Worm (Caenorhabditis elegans) whole organism, L1 larva: Measurements from ENCODE around the gene C10C6.3.

Experiments
- C04F5.9 ChIP-seq: sonication (generic microtip); optimal IDR thresholded peaks from 2 replicates; lab custom pipeline; 2016; ENCODE audit warnings: missing genetic modification characterization, missing compliant biosample characterization
- C16A3.4 ChIP-seq: fragments of 150-350 bp; optimal IDR thresholded peaks from 2 replicates; lab custom pipeline; 2014; ENCODE audit warnings: missing biosample characterization, missing genetic modification characterization
- F16B12.6 ChIP-seq: fragments of 150-350 bp; optimal IDR thresholded peaks from 2 replicates; lab custom pipeline; 2014; ENCODE audit warnings: missing biosample characterization, missing genetic modification characterization
- Y116A8C.19 ChIP-seq: sonication (generic microtip); optimal IDR thresholded peaks from 2 replicates; lab custom pipeline; 2016; ENCODE audit warnings: missing compliant biosample characterization, missing genetic modification characterization, borderline replicate concordance
- aly-2 ChIP-seq: fragments of 150-350 bp; optimal IDR thresholded peaks from 2 replicates; lab custom pipeline; 2014; ENCODE audit warnings: missing biosample characterization, missing genetic modification characterization
- ama-1 ChIP-seq: fragments of 150-350 bp; optimal IDR thresholded peaks from 2 replicates; lab custom pipeline; 2014
- blmp-1 ChIP-seq: fragments of 150-350 bp; optimal IDR thresholded peaks from 2 replicates; lab custom pipeline; 2014; ENCODE audit warnings: missing biosample characterization, missing genetic modification characterization
- ceh-8 ChIP-seq: fragments of 200-800 bp; sonication (Bioruptor generic); optimal IDR thresholded peaks from 2 replicates; lab custom pipeline; 2018; ENCODE audit warnings: mild to moderate bottlenecking, missing genetic modification characterization, moderate library complexity, missing compliant biosample characterization
- ceh-82 ChIP-seq, 3 experiments: fragments of 150-350 bp in 1 of 3; sonication (generic microtip) in 2 of 3; optimal IDR thresholded peaks; 2 replicates each; lab custom pipeline; 2014 to 2017; ENCODE audit warnings: missing biosample characterization in 3 of 3, missing genetic modification characterization in 3 of 3
- egl-13 ChIP-seq: sonication (generic microtip); optimal IDR thresholded peaks from 2 replicates; lab custom pipeline; 2016; ENCODE audit warnings: missing genotype, missing genetic modification reagents, missing genetic modification characterization, missing compliant biosample characterization
- egl-27 ChIP-seq, 2 experiments: fragments of 150-350 bp in 1 of 2; sonication (generic microtip); optimal IDR thresholded peaks; 3 replicates each; lab custom pipeline; 2017 to 2018; ENCODE audit warnings: missing biosample characterization in 2 of 2, missing genetic modification characterization in 2 of 2, missing genetic modification reagents in 2 of 2
- elt-3 ChIP-seq, 6 experiments: fragments of 150-350 bp in 1 of 6; sonication (generic microtip); optimal IDR thresholded peaks; 2 replicates each; lab custom pipeline; 2017 to 2018; ENCODE audit warnings: missing biosample characterization in 6 of 6, missing genetic modification characterization in 6 of 6, inconsistent platforms in 1 of 6
- fkh-10 ChIP-seq: sonication (generic microtip); optimal IDR thresholded peaks from 2 replicates; lab custom pipeline; 2017; ENCODE audit warnings: missing biosample characterization, missing genetic modification reagents, missing genetic modification characterization
- fkh-4 ChIP-seq: sonication (generic microtip); optimal IDR thresholded peaks from 2 replicates; lab custom pipeline; 2016; ENCODE audit warnings: missing compliant biosample characterization, missing genetic modification characterization, borderline replicate concordance
- fos-1 ChIP-seq: fragments of 150-350 bp; optimal IDR thresholded peaks from 2 replicates; lab custom pipeline; 2014; ENCODE audit warnings: missing biosample characterization, missing genetic modification characterization
- grh-1 ChIP-seq: fragments of 200-800 bp; sonication (Bioruptor generic); IDR thresholded peaks from 2 replicates; pipeline ENCODE4 v1.3.6; 2022; ENCODE audit warnings: missing genetic modification reagents, missing genetic modification characterization, missing compliant biosample characterization
- hlh-17 ChIP-seq: fragments of 200-800 bp; sonication (Bioruptor generic); optimal IDR thresholded peaks from 2 replicates; lab custom pipeline; 2018; ENCODE audit warnings: missing genetic modification characterization, mild to moderate bottlenecking, missing compliant biosample characterization, moderate library complexity, borderline replicate concordance
- hlh-4 ChIP-seq: sonication (generic microtip); optimal IDR thresholded peaks from 2 replicates; lab custom pipeline; 2016; ENCODE audit warnings: mild to moderate bottlenecking, missing genetic modification characterization, missing compliant biosample characterization
- jun-1 ChIP-seq: fragments of 150-350 bp; optimal IDR thresholded peaks from 2 replicates; lab custom pipeline; 2014; ENCODE audit warnings: missing biosample characterization, missing genetic modification reagents, missing genetic modification characterization
- lin-13 ChIP-seq: fragments of 150-350 bp; optimal IDR thresholded peaks from 2 replicates; lab custom pipeline; 2014; ENCODE audit warnings: missing biosample characterization, missing genetic modification reagents, missing genetic modification characterization
- lin-15B ChIP-seq: fragments of 150-350 bp; sonication (generic microtip); optimal IDR thresholded peaks from 3 replicates; lab custom pipeline; 2014; ENCODE audit warnings: missing biosample characterization, missing genetic modification characterization
- lin-39 ChIP-seq: fragments of 150-350 bp; optimal IDR thresholded peaks from 2 replicates; lab custom pipeline; 2014; ENCODE audit warnings: missing biosample characterization, missing genetic modification reagents, missing genetic modification characterization
- lir-3 ChIP-seq: sonication (generic microtip); optimal IDR thresholded peaks from 2 replicates; lab custom pipeline; 2016; ENCODE audit warnings: mild to moderate bottlenecking, missing genetic modification characterization, moderate library complexity, missing compliant biosample characterization; ENCODE audit not compliant: poor library complexity
- mab-9 ChIP-seq: fragments of 200-800 bp; sonication (Bioruptor generic); IDR thresholded peaks from 2 replicates; pipeline ENCODE4 v1.3.6; 2022; ENCODE audit warnings: missing genetic modification reagents, missing genetic modification characterization, missing compliant biosample characterization
- mdl-1 ChIP-seq, 2 experiments: fragments of 150-350 bp; optimal IDR thresholded peaks; 2 replicates each; lab custom pipeline; 2014 to 2017; ENCODE audit warnings: missing biosample characterization in 2 of 2, missing genetic modification characterization in 2 of 2, inconsistent platforms in 1 of 2
- mef-2 ChIP-seq: fragments of 150-350 bp; optimal IDR thresholded peaks from 2 replicates; lab custom pipeline; 2014; ENCODE audit warnings: missing biosample characterization, missing genetic modification characterization
- nhr-11 ChIP-seq: fragments of 150-350 bp; optimal IDR thresholded peaks from 2 replicates; lab custom pipeline; 2014; ENCODE audit warnings: missing biosample characterization, missing genetic modification characterization
- nhr-12 ChIP-seq: sonication (generic microtip); optimal IDR thresholded peaks from 2 replicates; lab custom pipeline; 2017; ENCODE audit warnings: missing biosample characterization, missing genetic modification characterization
- nhr-19 ChIP-seq: fragments of 200-800 bp; sonication (Bioruptor generic); conservative IDR thresholded peaks from 2 replicates; pipeline ENCODE4 v1.3.6; 2022; ENCODE audit warnings: missing genetic modification characterization, missing compliant biosample characterization
- nhr-47 ChIP-seq: sonication (generic microtip); optimal IDR thresholded peaks from 2 replicates; lab custom pipeline; 2016; ENCODE audit warnings: mild to moderate bottlenecking, missing genetic modification characterization, moderate library complexity, missing compliant biosample characterization
- nhr-77 ChIP-seq: fragments of 150-350 bp; optimal IDR thresholded peaks from 2 replicates; lab custom pipeline; 2014; ENCODE audit warnings: missing biosample characterization, missing genetic modification characterization
- nhr-90 ChIP-seq: sonication (generic microtip); optimal IDR thresholded peaks from 2 replicates; lab custom pipeline; 2016; ENCODE audit warnings: mild to moderate bottlenecking, missing genetic modification characterization, missing compliant biosample characterization; ENCODE audit not compliant: poor library complexity
- pax-3 ChIP-seq: fragments of 200-800 bp; sonication (Bioruptor generic); optimal IDR thresholded peaks from 2 replicates; lab custom pipeline; 2018; ENCODE audit warnings: mild to moderate bottlenecking, missing genetic modification characterization, moderate library complexity, missing compliant biosample characterization
- pqm-1 ChIP-seq: sonication (generic microtip); optimal IDR thresholded peaks from 3 replicates; lab custom pipeline; 2017; ENCODE audit warnings: missing biosample characterization, missing genetic modification characterization
- rnt-1 ChIP-seq: sonication (generic microtip); optimal IDR thresholded peaks from 2 replicates; lab custom pipeline; 2016; ENCODE audit warnings: mild to moderate bottlenecking, missing genetic modification characterization, moderate library complexity, missing compliant biosample characterization
- skn-1 ChIP-seq: fragments of 150-350 bp; optimal IDR thresholded peaks from 2 replicates; lab custom pipeline; 2014; ENCODE audit warnings: missing biosample characterization, missing genetic modification characterization
- snpc-4 ChIP-seq: fragments of 150-350 bp; optimal IDR thresholded peaks from 2 replicates; lab custom pipeline; 2014; ENCODE audit warnings: missing biosample characterization, missing genetic modification characterization
- snu-23 ChIP-seq: sonication (generic microtip); optimal IDR thresholded peaks from 2 replicates; lab custom pipeline; 2016; ENCODE audit warnings: missing genetic modification characterization, missing compliant biosample characterization
- tbx-2 ChIP-seq: sonication (generic microtip); optimal IDR thresholded peaks from 2 replicates; lab custom pipeline; 2016; ENCODE audit warnings: missing genetic modification characterization, missing compliant biosample characterization
- unc-130 ChIP-seq: fragments of 150-350 bp; optimal IDR thresholded peaks from 2 replicates; lab custom pipeline; 2017; ENCODE audit warnings: missing biosample characterization, missing genetic modification characterization, inconsistent platforms
- vab-15 ChIP-seq: sonication (generic microtip); optimal IDR thresholded peaks from 2 replicates; lab custom pipeline; 2017; ENCODE audit warnings: missing genotype, mild to moderate bottlenecking, missing genetic modification characterization, missing compliant biosample characterization
- zag-1 ChIP-seq: fragments of 150-350 bp; optimal IDR thresholded peaks from 2 replicates; lab custom pipeline; 2014; ENCODE audit warnings: missing biosample characterization, missing genetic modification characterization
- zip-4 ChIP-seq: fragments of 200-800 bp; sonication (Bioruptor generic); optimal IDR thresholded peaks from 2 replicates; lab custom pipeline; 2018; ENCODE audit warnings: mild to moderate bottlenecking, missing genetic modification characterization, moderate library complexity, missing compliant biosample characterization
- ztf-11 ChIP-seq, 2 experiments: sonication (generic microtip); optimal IDR thresholded peaks; 2 replicates each; lab custom pipeline; 2016 to 2017; ENCODE audit warnings: missing genetic modification characterization in 2 of 2, missing biosample characterization in 1 of 2, missing compliant biosample characterization in 1 of 2
- ztf-4 ChIP-seq: fragments of 150-350 bp; optimal IDR thresholded peaks from 2 replicates; lab custom pipeline; 2014; ENCODE audit warnings: missing biosample characterization, missing genetic modification characterization

The C10C6.3 gene

ce11 chrIV:11479095-11479494 lies 14.1 kb upstream of the C10C6.3 start, which contains the start of gene catp-8 (continued):
- TF ChIP-seq mef-2 (no peak), ceh-8 (GFP tag; lab: Kevin White, UChicago) (no peak), fos-1 (tag; lab: Kevin White, UChicago) (no peak), rnt-1 (tag; lab: Kevin White, UChicago) (no peak), ztf-4 (tag; lab: Kevin White, UChicago) (peak; percentile 6), Y116A8C.19 (tag; lab: Kevin White, UChicago) (no peak), F16B12.6 (tag; lab: Kevin White, UChicago) (no peak), skn-1 (tag; lab: Kevin White, UChicago) (no peak), lin-13 (GFP tag; lab: Kevin White, UChicago) (no peak), jun-1 (no peak), lir-3 (tag; lab: Kevin White, UChicago) (no peak), ama-1 (lab: Kevin White, UChicago) (peak; percentile 58), mdl-1 (tag; optimal IDR thresholded peaks at IDR 0.05; lab: Kevin White, UChicago) (no peak), nhr-90 (tag; lab: Kevin White, UChicago) (no peak), vab-15 (tag; lab: Kevin White, UChicago) (no peak), lin-15B (no peak), lin-39 (no peak), egl-13 (tag; lab: Kevin White, UChicago) (no peak), mab-9 (GFP tag; lab: Robert Waterston, UW) (no peak), ceh-82 (tag; optimal IDR thresholded peaks at IDR 0.05; lab: Kevin White, UChicago) (no peak), zip-4 (GFP tag; lab: Kevin White, UChicago) (no peak), nhr-77 (tag; lab: Kevin White, UChicago) (no peak), fkh-10 (GFP tag; lab: Kevin White, UChicago) (no peak), zag-1 (tag; lab: Kevin White, UChicago) (no peak), hlh-4 (tag; lab: Kevin White, UChicago) (no peak), unc-130 (tag; lab: Kevin White, UChicago) (no peak), pqm-1 (tag; lab: Kevin White, UChicago) (no peak), snpc-4 (tag; lab: Kevin White, UChicago) (no peak), hlh-17 (GFP tag; lab: Kevin White, UChicago) (no peak), pax-3 (no peak), nhr-11 (tag; lab: Kevin White, UChicago) (no peak), snu-23 (GFP tag; lab: Kevin White, UChicago) (no peak), elt-3 (tag; optimal IDR thresholded peaks at IDR 0.05; lab: Kevin White, UChicago) (no peak), aly-2 (tag; lab: Kevin White, UChicago) (peak; percentile 38), nhr-47 (peak; percentile 15), C04F5.9 (no peak), blmp-1 (tag; lab: Kevin White, UChicago) (no peak), fkh-4 (tag; lab: Kevin White, UChicago) (no peak), egl-27 (tag; optimal IDR thresholded peaks at IDR 0.05; lab: Kevin White, UChicago) (no peak), nhr-12 (no peak), tbx-2 (tag; lab: Kevin White, UChicago) (no peak)

ce11 chrIV:11475080-11475479 lies 10.1 kb upstream of the C10C6.3 start:
- TF ChIP-seq nhr-19 (GFP tag; lab: Robert Waterston, UW) (no peak), ztf-11 (tag; optimal IDR thresholded peaks at IDR 0.05; lab: Kevin White, UChicago) (no peak), C16A3.4 (no peak), lin-39 (no peak), snpc-4 (tag; lab: Kevin White, UChicago) (no peak), grh-1 (GFP tag; lab: Robert Waterston, UW) (no peak)
- TF ChIP-seq, all 84 proteins: peak for 0
